Worm (Caenorhabditis elegans): ENCODE data around the gene srv-5.

The srv-5 gene

DNA sequence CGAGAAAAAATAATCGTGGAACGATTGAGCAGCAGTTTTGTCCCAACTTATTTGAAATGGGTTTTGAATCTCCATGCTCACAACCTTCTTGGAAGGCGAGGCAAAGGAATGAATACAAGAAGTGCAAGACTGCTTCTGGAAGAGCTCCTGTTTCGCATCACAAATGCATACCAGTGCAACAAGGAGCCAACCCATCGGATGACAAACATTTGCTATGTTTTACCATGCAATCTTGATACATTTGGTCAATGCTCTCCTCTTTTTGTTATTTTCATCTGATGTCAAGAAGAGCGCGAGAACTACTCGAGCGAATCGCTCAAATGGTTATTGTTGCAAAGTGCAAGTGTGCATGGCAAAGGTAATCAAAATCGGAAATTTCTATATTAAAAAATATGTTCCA, 22.0 kb downstream of the srv-5 start, which contains the start of gene mec-18:
TSS of gene mec-18 (minus strand) at position 101 of the 400 bp plus-strand sequence.
- TF ChIP-seq tbx-7 (tag; optimal IDR thresholded peaks at IDR 0.05) (no peak), pat-9 (tag; optimal IDR thresholded peaks at IDR 0.05) (no peak), elt-2 (tag; optimal IDR thresholded peaks at IDR 0.05) (no peak), sox-4 (tag; optimal IDR thresholded peaks at IDR 0.05) (no peak), che-1 (tag; optimal IDR thresholded peaks at IDR 0.05) (no peak), ceh-18 (tag; optimal IDR thresholded peaks at IDR 0.05) (no peak), pha-4 (tag; optimal IDR thresholded peaks at IDR 0.05) (no peak), sdc-2 (tag; optimal IDR thresholded peaks at IDR 0.05) (no peak), ceh-30 (tag; optimal IDR thresholded peaks at IDR 0.05) (no peak), ets-4 (tag; optimal IDR thresholded peaks at IDR 0.05) (no peak), pqm-1 (tag; optimal IDR thresholded peaks at IDR 0.05) (no peak), ama-1 (optimal IDR thresholded peaks at IDR 0.05) (no peak), ref-2 (tag; optimal IDR thresholded peaks at IDR 0.05) (no peak)

DNA sequence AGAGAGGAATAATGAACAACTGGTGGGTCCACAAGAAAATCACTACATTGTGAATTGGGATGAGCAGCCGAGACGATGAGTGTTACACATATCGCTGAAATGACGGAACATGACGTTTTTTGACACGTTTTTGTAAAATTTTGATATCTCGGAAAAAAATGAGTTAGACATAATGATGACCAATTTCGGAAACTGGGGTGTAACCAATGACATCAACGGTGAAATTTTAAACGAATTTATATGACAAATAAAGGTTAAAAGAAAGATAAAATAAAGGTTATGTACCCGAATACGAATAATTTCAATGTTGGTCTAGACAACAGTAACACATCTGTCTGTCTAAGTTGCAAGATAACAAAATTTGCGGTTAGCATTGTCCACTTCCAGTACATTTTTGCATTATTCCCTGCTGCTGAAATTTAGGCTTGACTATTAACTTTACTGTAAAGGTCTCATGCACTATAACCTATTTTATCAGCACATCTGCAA, 27.2 kb downstream of the srv-5 start, which contains the start of the genes twk-28 and ets-9:
TSS of gene twk-28 (minus strand) at position 51 of the 489 bp plus-strand sequence.
TSS of gene ets-9 (plus strand) at position 410 of the 489 bp plus-strand sequence.
- TF ChIP-seq pag-3 (tag; optimal IDR thresholded peaks at IDR 0.05; ENCODE audit: borderline replicate concordance) (no peak), hlh-6 (tag; optimal IDR thresholded peaks at IDR 0.05) (no peak), ceh-6 (GFP tag; optimal IDR thresholded peaks at IDR 0.05) (no peak), ceh-24 (tag; optimal IDR thresholded peaks at IDR 0.05) (no peak), npax-4 (tag; optimal IDR thresholded peaks at IDR 0.05) (no peak), pha-2 (tag; optimal IDR thresholded peaks at IDR 0.05) (no peak), nhr-11 (tag; optimal IDR thresholded peaks at IDR 0.05) (no peak), ceh-31 (tag; optimal IDR thresholded peaks at IDR 0.05) (no peak), rnt-1 (tag; optimal IDR thresholded peaks at IDR 0.05) (no peak), elt-2 (tag; optimal IDR thresholded peaks at IDR 0.05) (no peak), ttx-3 (tag; optimal IDR thresholded peaks at IDR 0.05) (no peak), ahr-1 (tag; optimal IDR thresholded peaks at IDR 0.05) (no peak), hlh-15 (tag; optimal IDR thresholded peaks at IDR 0.05) (no peak), pqm-1 (tag; optimal IDR thresholded peaks at IDR 0.05) (no peak), unc-55 (GFP tag; optimal IDR thresholded peaks at IDR 0.05) (no peak)

DNA sequence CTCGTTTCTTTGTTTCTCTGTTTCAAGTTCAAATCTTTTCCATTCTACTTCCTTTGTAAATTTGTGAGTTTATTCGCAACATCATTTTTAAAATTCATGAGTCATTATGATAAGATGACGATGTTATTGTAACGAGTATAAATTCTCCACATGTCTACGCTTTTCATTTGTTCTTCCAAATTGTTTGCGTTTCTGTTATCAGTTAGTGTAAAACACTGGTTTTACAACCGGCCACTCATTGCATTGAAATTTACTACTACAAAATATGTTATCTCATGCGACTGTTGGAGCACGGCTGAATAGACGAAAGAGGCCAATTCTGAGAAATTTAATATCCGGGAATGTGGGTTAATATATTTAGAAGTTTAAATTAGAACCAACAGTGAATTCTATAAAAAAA, 30.2 kb downstream of the srv-5 start, which contains the start of gene C52B9.19:
TSS of gene C52B9.19 (plus strand) at position 176 of the 400 bp plus-strand sequence.
- TF ChIP-seq ceh-45 (GFP tag; IDR thresholded peaks at IDR 0.05) = no peak
- TF ChIP-seq fax-1 (tag; optimal IDR thresholded peaks at IDR 0.05) = no peak
- no peak for TF ChIP-seq che-1 (tag; optimal IDR thresholded peaks at IDR 0.05)
- TF ChIP-seq pha-2 (tag; optimal IDR thresholded peaks at IDR 0.05) = no peak
- no peak for TF ChIP-seq Y22D7AL.16 (tag; optimal IDR thresholded peaks at IDR 0.05)
- TF ChIP-seq tbx-7 (tag; optimal IDR thresholded peaks at IDR 0.05) = no peak
- TF ChIP-seq pha-4 (tag; optimal IDR thresholded peaks at IDR 0.05) = no peak
- no peak for TF ChIP-seq hlh-15 (tag; optimal IDR thresholded peaks at IDR 0.05)
- no peak for TF ChIP-seq ama-1 (optimal IDR thresholded peaks at IDR 0.05)
- TF ChIP-seq dve-1 (tag; optimal IDR thresholded peaks at IDR 0.05) = no peak
- TF ChIP-seq C08G9.2 (tag; optimal IDR thresholded peaks at IDR 0.05) = no peak
- TF ChIP-seq mec-3 (tag; optimal IDR thresholded peaks at IDR 0.05; ENCODE audit: borderline replicate concordance) = no peak
- TF ChIP-seq madf-2 (tag; optimal IDR thresholded peaks at IDR 0.05) = no peak
- TF ChIP-seq unc-86 (tag; optimal IDR thresholded peaks at IDR 0.05) = no peak
- no peak for TF ChIP-seq pag-3 (tag; optimal IDR thresholded peaks at IDR 0.05; ENCODE audit: borderline replicate concordance)
- TF ChIP-seq dmd-4 (tag; optimal IDR thresholded peaks at IDR 0.05; ENCODE audit: borderline replicate concordance) = no peak
- no peak for TF ChIP-seq sox-2 (GFP tag; IDR thresholded peaks at IDR 0.05)

DNA sequence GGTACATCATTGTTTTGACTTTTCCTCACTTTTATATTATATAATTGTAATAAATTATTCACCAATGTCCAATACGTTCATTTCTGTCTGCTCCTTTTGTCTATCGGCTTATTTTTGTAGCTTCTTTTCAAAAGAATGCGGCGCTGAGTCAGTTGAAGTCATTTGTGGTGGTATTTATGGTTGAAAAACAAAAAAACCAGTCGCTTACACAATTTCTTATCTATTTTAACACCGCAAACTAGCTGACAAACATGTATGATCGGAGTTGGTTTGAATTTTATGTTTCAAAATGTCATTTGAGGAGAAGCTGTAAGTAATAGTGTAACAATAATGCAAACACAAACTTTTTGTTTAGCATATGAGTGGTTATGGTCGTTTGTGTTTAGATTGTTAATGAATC, 31.8 kb downstream of the srv-5 start, which contains the start of gene ets-10:
TSS of gene ets-10 (plus strand) at position 201 of the 400 bp plus-strand sequence.
- TF ChIP-seq pag-3 (tag; optimal IDR thresholded peaks at IDR 0.05; ENCODE audit: borderline replicate concordance) (no peak), ttx-3 (tag; optimal IDR thresholded peaks at IDR 0.05) (no peak), ahr-1 (tag; optimal IDR thresholded peaks at IDR 0.05) (no peak), elt-2 (tag; optimal IDR thresholded peaks at IDR 0.05) (no peak), pros-1 (tag; optimal IDR thresholded peaks at IDR 0.05) (no peak), sox-2 (GFP tag; IDR thresholded peaks at IDR 0.05) (no peak), C08G9.2 (tag; optimal IDR thresholded peaks at IDR 0.05) (no peak), nhr-232 (tag; optimal IDR thresholded peaks at IDR 0.05) (no peak), tbx-2 (tag; optimal IDR thresholded peaks at IDR 0.05) (no peak), ets-4 (tag; optimal IDR thresholded peaks at IDR 0.05) (no peak), pha-2 (tag; optimal IDR thresholded peaks at IDR 0.05) (no peak), ztf-16 (tag; optimal IDR thresholded peaks at IDR 0.05) (no peak), fkh-10 (GFP tag; optimal IDR thresholded peaks at IDR 0.05) (no peak)
